Fruit fly (Drosophila melanogaster): ENCODE measurements around the gene Dph5.

dm6 chr3R:22557100-22557741, 25.8 kb downstream of the Dph5 start:
- no peak for TF ChIP-seq Sin3A (optimal IDR thresholded peaks at IDR 0.05)
- no peak for TF ChIP-seq insv (optimal IDR thresholded peaks at IDR 0.05)
- TF ChIP-seq psq (optimal IDR thresholded peaks at IDR 0.05) = no peak
